Worm (Caenorhabditis elegans) whole organism, L2 larva: ENCODE results near the gene T01D1.5.

ENCODE experiments used
- alr-1 ChIP-seq: fragments of 150-350 bp; optimal IDR thresholded peaks from 2 replicates; lab custom pipeline; 2014; ENCODE audit warnings: missing biosample characterization, missing genetic modification characterization
- ama-1 ChIP-seq: fragments of 150-350 bp; optimal IDR thresholded peaks from 2 replicates; lab custom pipeline; 2018; ENCODE audit warnings: inconsistent platforms
- blmp-1 ChIP-seq: sonication (generic microtip); optimal IDR thresholded peaks from 2 replicates; lab custom pipeline; 2017; ENCODE audit warnings: missing genetic modification characterization, mild to moderate bottlenecking, missing compliant biosample characterization, antibody characterized with exemption, moderate library complexity; ENCODE audit not compliant: insufficient read depth
- ceh-82 ChIP-seq: fragments of 150-350 bp; optimal IDR thresholded peaks from 2 replicates; lab custom pipeline; 2014; ENCODE audit warnings: missing biosample characterization, missing genetic modification characterization
- dmd-4 ChIP-seq: sonication (generic microtip); optimal IDR thresholded peaks from 2 replicates; lab custom pipeline; 2017; ENCODE audit warnings: missing biosample characterization, missing genetic modification characterization
- elt-3 ChIP-seq: sonication (generic microtip); optimal IDR thresholded peaks from 2 replicates; lab custom pipeline; 2017; ENCODE audit warnings: missing biosample characterization, missing genetic modification characterization
- lin-11 ChIP-seq: fragments of 150-350 bp; sonication (generic microtip); optimal IDR thresholded peaks from 2 replicates; lab custom pipeline; 2014; ENCODE audit warnings: missing biosample characterization, missing genetic modification characterization, inconsistent platforms, mixed read lengths
- nhr-11 ChIP-seq: fragments of 150-350 bp; optimal IDR thresholded peaks from 2 replicates; lab custom pipeline; 2014; ENCODE audit warnings: missing biosample characterization, missing genetic modification characterization
- nhr-237 ChIP-seq: fragments of 150-350 bp; optimal IDR thresholded peaks from 2 replicates; lab custom pipeline; 2014; ENCODE audit warnings: missing biosample characterization, missing genetic modification characterization
- nhr-77 ChIP-seq: fragments of 150-350 bp; optimal IDR thresholded peaks from 2 replicates; lab custom pipeline; 2014; ENCODE audit warnings: missing biosample characterization, missing genetic modification characterization
- snpc-4 ChIP-seq: fragments of 150-350 bp; optimal IDR thresholded peaks from 2 replicates; lab custom pipeline; 2014; ENCODE audit warnings: missing biosample characterization, missing genetic modification characterization

ce11 chrII:178993-179392 lies 9.9 kb downstream of the T01D1.5 start, which contains the start of gene T01D1.4:
- TF ChIP-seq nhr-11 (tag; lab: Kevin White, UChicago) (no peak), ceh-82 (tag; lab: Kevin White, UChicago) (no peak), blmp-1 (no peak), ama-1 (lab: Kevin White, UChicago) (no peak), alr-1 (no peak), lin-11 (tag; lab: Kevin White, UChicago) (no peak), nhr-237 (no peak), dmd-4 (tag; lab: Kevin White, UChicago) (no peak), nhr-77 (tag; lab: Kevin White, UChicago) (no peak), elt-3 (tag; lab: Kevin White, UChicago) (no peak), snpc-4 (tag; lab: Kevin White, UChicago) (no peak)
